Worm (Caenorhabditis elegans): ENCODE data around the gene T27E4.7.

DNA sequence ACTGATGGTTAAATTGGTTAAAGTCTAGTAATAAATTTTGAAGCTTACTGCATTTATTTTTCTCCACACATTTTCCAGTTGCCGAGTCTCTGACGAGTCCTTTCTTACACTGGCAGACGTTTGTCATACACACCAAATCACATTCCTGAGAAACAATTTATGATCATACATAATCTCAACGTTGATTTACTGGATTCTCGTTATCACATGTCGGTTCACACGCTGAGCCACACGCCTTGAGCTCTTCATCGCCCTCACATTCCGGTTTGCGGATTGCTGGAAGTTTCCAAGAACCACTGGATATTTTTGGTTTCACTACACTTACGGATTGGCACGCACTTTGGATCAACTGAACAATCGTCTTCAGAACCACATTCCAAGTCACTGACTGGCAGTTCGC lies 20.5 kb downstream of the T27E4.7 start:
- TF ChIP-seq pqm-1 (tag; optimal IDR thresholded peaks at IDR 0.05) (no peak), ama-1 (optimal IDR thresholded peaks at IDR 0.05) (no peak), hlh-8 (tag; optimal IDR thresholded peaks at IDR 0.05) (no peak), elt-4 (tag; optimal IDR thresholded peaks at IDR 0.05) (no peak), fkh-10 (GFP tag; optimal IDR thresholded peaks at IDR 0.05) (no peak), ceh-24 (tag; optimal IDR thresholded peaks at IDR 0.05) (no peak), ahr-1 (tag; optimal IDR thresholded peaks at IDR 0.05) (no peak), lin-11 (tag; optimal IDR thresholded peaks at IDR 0.05) (no peak)

All from whole organism, late embryonic.